Worm (Caenorhabditis elegans): ENCODE data around the gene fbxb-10.

The fbxb-10 gene

DNA sequence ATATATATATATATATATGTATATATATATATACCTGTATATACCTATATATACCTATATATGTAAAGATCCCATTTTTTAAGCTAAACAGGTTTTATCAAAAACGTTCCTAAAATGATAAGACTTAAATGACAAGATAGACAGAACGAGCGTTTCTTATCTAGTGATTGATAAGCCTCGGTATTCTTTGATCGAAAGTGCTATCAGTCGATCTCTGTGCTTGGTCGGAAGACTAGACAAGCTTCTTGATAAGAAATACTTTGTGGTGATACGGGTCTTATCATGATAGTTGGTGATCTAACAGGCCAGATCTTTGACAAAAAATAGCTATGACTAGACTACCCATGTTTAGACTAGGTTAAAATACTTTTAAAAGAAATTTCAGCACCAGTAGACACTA lies 33.5 kb upstream of the fbxb-10 start (continued):
- TF ChIP-seq hlh-4 (tag; optimal IDR thresholded peaks at IDR 0.05) (no peak), hlh-17 (GFP tag; optimal IDR thresholded peaks at IDR 0.05; ENCODE audit: borderline replicate concordance) (no peak), pax-3 (tag; optimal IDR thresholded peaks at IDR 0.05) (peak; percentile 30), F16B12.6 (tag; optimal IDR thresholded peaks at IDR 0.05) (no peak), ets-5 (GFP tag; IDR thresholded peaks at IDR 0.05) (no peak), ztf-4 (tag; optimal IDR thresholded peaks at IDR 0.05) (no peak), dpl-1 (GFP tag; optimal IDR thresholded peaks at IDR 0.05) (no peak), unc-30 (tag; optimal IDR thresholded peaks at IDR 0.05) (no peak), egl-13 (tag; optimal IDR thresholded peaks at IDR 0.05) (no peak), mef-2 (tag; optimal IDR thresholded peaks at IDR 0.05) (no peak), nhr-84 (tag; optimal IDR thresholded peaks at IDR 0.05) (no peak), hpl-2 (GFP tag; optimal IDR thresholded peaks at IDR 0.05) (no peak), lin-14 (GFP tag; optimal IDR thresholded peaks at IDR 0.05) (peak; percentile 68), snpc-4 (tag; optimal IDR thresholded peaks at IDR 0.05) (no peak), lir-3 (tag; optimal IDR thresholded peaks at IDR 0.05; ENCODE audit: poor library complexity) (no peak), snu-23 (GFP tag; optimal IDR thresholded peaks at IDR 0.05) (no peak), nhr-77 (tag; optimal IDR thresholded peaks at IDR 0.05) (no peak)

DNA sequence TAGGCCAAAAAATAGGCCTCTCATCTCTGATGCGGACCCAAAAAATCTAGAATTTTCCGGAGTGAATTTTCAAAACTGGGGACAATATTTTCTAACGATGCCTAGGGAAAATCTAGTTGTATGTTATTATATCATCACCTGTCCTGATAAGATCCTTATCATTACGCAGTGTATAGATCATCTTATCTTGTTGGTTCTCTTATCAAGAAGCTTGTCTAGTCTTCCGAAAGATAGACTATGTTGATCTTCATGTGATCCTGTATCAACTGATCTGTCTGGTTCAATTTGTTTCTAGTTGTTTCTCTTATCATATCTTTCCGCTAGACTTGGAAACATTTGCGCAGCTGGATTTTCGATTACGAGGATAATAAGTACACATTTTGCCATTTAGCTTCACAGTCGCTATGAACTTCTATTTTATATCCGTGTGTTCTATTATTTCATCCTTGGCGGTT lies 32.7 kb upstream of the fbxb-10 start, which contains the start of gene C52E2.3:
Gene C52E2.3, plus strand, starts transcription at position 405 of the 455 bp plus-strand sequence.
- TF ChIP-seq elt-3 (tag; optimal IDR thresholded peaks at IDR 0.05) (peak in 5 of 6 experiments; percentile 56 to 80 (median 70)), elt-2 (tag; optimal IDR thresholded peaks at IDR 0.05) (peak; percentile 81), lin-14 (GFP tag; optimal IDR thresholded peaks at IDR 0.05) (no peak), blmp-1 (tag; optimal IDR thresholded peaks at IDR 0.05) (peak; percentile 26)

DNA sequence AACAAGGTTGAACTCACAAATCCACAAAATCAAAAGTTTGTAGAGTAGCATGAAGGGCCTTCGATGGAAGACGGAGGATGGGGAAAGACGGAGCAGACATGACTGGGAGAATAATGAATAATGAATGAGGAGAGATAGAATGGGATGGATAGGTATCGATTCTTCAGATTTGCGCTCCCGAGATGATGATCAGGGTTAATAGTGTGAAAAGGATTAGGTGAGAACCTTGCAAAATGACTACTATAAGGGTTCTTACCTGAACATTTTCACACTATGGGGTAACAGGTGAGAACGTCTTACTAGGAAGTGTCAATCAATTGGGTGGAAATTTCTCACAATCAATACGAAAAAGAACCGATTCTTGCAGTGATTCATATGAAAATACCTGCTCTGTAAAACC lies 32.1 kb upstream of the fbxb-10 start, which contains the start of gene fbxb-96:
Gene fbxb-96, minus strand, starts transcription at position 101 of the 400 bp plus-strand sequence.
- TF ChIP-seq fkh-4 (tag; optimal IDR thresholded peaks at IDR 0.05; ENCODE audit: borderline replicate concordance): no peak
- no peak for TF ChIP-seq nhr-47 (tag; optimal IDR thresholded peaks at IDR 0.05)
- TF ChIP-seq snpc-4 (tag; optimal IDR thresholded peaks at IDR 0.05): no peak
- no peak for TF ChIP-seq C16A3.4 (tag; optimal IDR thresholded peaks at IDR 0.05)
- no peak for TF ChIP-seq mdl-1 (tag; optimal IDR thresholded peaks at IDR 0.05)
- no peak for TF ChIP-seq pax-3 (tag; optimal IDR thresholded peaks at IDR 0.05)
- TF ChIP-seq lin-15B (tag; optimal IDR thresholded peaks at IDR 0.05): no peak
- no peak for TF ChIP-seq nhr-84 (tag; optimal IDR thresholded peaks at IDR 0.05)
- TF ChIP-seq blmp-1 (tag; optimal IDR thresholded peaks at IDR 0.05): no peak
- no peak for TF ChIP-seq nhr-19 (GFP tag; conservative IDR thresholded peaks at IDR 0.05)
- TF ChIP-seq nhr-77 (tag; optimal IDR thresholded peaks at IDR 0.05): no peak
- TF ChIP-seq ama-1 (optimal IDR thresholded peaks at IDR 0.05): no peak
- no peak for TF ChIP-seq lin-13 (GFP tag; optimal IDR thresholded peaks at IDR 0.05)

DNA sequence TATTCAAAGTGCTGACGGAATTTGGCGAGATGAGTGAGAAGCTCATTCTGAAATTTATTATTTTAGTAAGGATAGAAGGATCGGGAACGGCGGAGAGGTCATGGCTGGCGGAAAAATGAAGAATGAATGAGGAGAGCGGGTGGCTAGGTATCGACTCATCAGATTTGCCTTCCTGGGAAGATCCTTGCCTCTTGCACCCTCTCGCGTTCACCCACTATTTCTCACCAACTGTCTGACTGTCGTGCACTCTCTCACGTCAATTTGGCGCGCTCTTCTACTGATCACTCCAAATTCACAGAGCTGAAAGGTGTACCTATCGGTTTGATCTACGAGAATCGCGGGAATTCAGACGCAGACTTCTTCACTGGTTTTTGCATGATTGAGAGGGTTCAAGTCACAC lies 29.9 kb upstream of the fbxb-10 start, which contains the start of gene fbxb-97:
Gene fbxb-97, minus strand, starts transcription at position 53 of the 400 bp plus-strand sequence.
- TF ChIP-seq nhr-85 (tag) (no peak), efl-1 (optimal IDR thresholded peaks at IDR 0.05) (peak in 1 of 2 experiments; percentile 48), efl-1 (GFP tag; optimal IDR thresholded peaks at IDR 0.05 in 1 of 2) (no peak), vab-15 (tag; optimal IDR thresholded peaks at IDR 0.05) (no peak)

DNA sequence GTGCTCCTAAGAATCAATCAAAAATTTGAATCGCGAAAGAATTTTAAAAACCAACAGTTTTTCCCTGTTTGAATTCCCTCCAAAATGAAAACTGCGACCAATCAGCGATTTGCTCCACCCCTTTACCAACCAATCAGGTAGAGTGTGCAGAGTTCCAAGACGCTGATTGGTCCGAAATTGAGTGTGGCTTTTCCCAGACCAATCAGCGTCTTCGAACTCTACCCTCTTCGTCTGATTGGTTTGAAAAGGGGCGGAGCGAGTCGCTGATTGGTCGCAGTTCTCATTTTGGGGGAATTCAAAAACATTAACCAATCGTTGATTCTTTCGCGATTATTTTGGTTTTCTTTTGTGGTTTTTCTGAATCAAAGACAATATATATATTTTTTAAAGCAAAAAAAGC lies 26.4 kb upstream of the fbxb-10 start:
- no peak for TF ChIP-seq dpl-1 (GFP tag; optimal IDR thresholded peaks at IDR 0.05)
- no peak for TF ChIP-seq mep-1 (tag; optimal IDR thresholded peaks at IDR 0.05)
- TF ChIP-seq ceh-8 (GFP tag; optimal IDR thresholded peaks at IDR 0.05): no peak
- TF ChIP-seq ces-1 (GFP tag; optimal IDR thresholded peaks at IDR 0.05): no peak
- no peak for TF ChIP-seq rnt-1 (tag; optimal IDR thresholded peaks at IDR 0.05)
- TF ChIP-seq lin-35 (GFP tag; optimal IDR thresholded peaks at IDR 0.05): no peak
- TF ChIP-seq hlh-4 (tag; optimal IDR thresholded peaks at IDR 0.05): no peak
- no peak for TF ChIP-seq nhr-19 (GFP tag; conservative IDR thresholded peaks at IDR 0.05)
- TF ChIP-seq mab-9 (GFP tag; IDR thresholded peaks at IDR 0.05): no peak
- no peak for TF ChIP-seq pag-3 (tag; optimal IDR thresholded peaks at IDR 0.05; ENCODE audit: borderline replicate concordance, insufficient read depth)

All from whole organism, L1 larva.